Worm (Caenorhabditis elegans): ENCODE measurements around the gene T10B10.8.

DNA sequence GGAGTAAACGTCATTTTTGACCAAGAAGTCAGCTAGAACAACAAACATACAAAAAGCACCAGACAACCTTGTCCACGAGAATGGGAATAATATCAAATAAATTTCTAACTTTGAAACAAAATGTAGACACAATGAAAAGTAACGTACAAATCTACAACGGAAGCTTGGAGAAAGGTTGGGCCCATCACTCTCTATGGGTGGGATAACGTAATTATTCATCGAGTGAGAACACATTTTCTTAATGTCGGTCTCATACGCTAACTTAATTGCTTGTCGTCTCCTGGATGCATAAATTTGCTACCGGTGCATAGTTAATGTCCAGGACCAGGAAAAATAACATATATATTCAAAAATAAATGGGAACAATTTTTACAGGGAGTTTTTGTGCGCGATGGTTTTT, 32.8 kb downstream of the T10B10.8 start:
- TF ChIP-seq F39B2.1 (GFP tag; IDR thresholded peaks at IDR 0.05) (no peak), sea-2 (GFP tag; IDR thresholded peaks at IDR 0.05) (no peak), nhr-120 (GFP tag; IDR thresholded peaks at IDR 0.05) (no peak), F10E7.11 (tag; optimal IDR thresholded peaks at IDR 0.05) (no peak), nhr-80 (tag; optimal IDR thresholded peaks at IDR 0.05) (no peak), attf-3 (GFP tag; conservative IDR thresholded peaks at IDR 0.05) (no peak), ztf-3 (GFP tag; optimal IDR thresholded peaks at IDR 0.05) (no peak)
